Worm (Caenorhabditis elegans): ENCODE data around the gene sup-37.

DNA sequence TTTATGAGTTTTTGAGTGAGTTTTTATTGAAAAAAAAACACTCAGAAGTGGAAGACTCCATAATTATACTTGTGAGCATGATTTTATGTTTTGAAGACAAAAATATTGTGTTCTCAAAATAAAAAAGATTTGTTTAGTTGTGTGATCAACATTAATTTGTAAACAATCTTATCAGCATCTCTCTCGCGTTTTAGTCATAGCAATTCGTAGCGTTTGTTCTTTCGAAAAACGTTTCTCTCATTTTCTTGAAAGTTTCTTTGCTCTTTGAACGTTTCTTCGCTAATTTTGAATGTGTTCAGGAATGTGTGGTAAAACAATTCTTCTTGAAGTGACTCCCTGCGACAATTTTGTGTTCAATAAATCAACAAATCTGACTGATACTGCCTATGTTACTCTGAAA, 47.2 kb upstream of the sup-37 start, which contains the start of gene ZC196.2:
- TF ChIP-seq flt-1 (GFP tag; IDR thresholded peaks at IDR 0.05) (no peak), ztf-29 (GFP tag; IDR thresholded peaks at IDR 0.05) (no peak), klf-2 (GFP tag; conservative IDR thresholded peaks at IDR 0.05) (no peak), med-1 (GFP tag; optimal IDR thresholded peaks at IDR 0.05; ENCODE audit: insufficient read depth) (no peak)
